Fruit fly (Drosophila melanogaster): ENCODE data around the gene GstD6.
A peak's percentile ranks its signal among the peaks of the same experiment; 100 is the strongest.

The GstD6 gene

DNA sequence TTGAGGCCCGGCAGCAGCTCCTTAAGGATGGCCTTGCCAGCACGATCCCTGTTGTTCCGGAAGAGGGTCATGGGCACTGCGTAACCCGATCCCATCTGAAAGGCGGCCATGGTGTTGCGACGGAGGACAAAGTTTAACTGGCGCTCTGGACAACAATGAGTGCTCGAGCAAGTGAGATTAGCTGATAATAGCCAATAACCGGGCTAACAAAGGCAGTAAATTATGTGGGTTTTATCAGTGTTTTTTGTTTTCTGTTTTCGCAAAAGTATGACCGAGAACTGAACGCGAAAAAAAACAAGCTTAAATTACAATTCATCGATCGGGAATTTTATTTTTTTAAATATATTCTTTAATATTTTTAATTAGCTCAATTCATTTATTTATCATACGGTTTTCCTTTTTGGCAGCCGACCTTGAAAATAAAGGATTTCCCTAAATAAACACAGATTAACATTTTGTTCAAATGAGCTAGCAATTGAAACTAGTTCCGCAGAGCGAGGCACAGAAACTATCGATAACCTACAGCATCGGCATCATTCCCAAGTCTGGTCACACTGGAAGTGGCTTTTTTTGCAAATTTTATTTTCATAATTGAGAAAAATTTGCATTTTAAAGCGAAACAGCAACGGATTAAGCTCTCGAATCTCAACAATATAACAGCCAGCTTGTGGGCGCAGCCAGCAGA lies 36.5 kb downstream of the GstD6 start, which contains the start of the genes Dip-C and pps (continued):
- TF ChIP-seq pum (GFP tag; optimal IDR thresholded peaks at IDR 0.05) (no peak), zen (tag; optimal IDR thresholded peaks at IDR 0.05) (peak; percentile 20), CG2889 (GFP tag; IDR thresholded peaks at IDR 0.05) (no peak), Med (GFP tag) (peak; percentile 44), CG12104 (GFP tag; optimal IDR thresholded peaks at IDR 0.05) (peak; percentile 12), BEAF-32 (GFP tag; optimal IDR thresholded peaks at IDR 0.05) (peak; percentile 82), CG14860 (GFP tag; IDR thresholded peaks at IDR 0.05; ENCODE audit: partially characterized antibody) (peak; percentile 35; the same call in 1 of the 3 replicates), CG12659 (GFP tag; optimal IDR thresholded peaks at IDR 0.05) (peak; percentile 63), slp2 (GFP tag; optimal IDR thresholded peaks at IDR 0.05) (no peak), nmo (GFP tag; optimal IDR thresholded peaks at IDR 0.05) (peak; percentile 40), D (optimal IDR thresholded peaks at IDR 0.05) (no peak), D (GFP tag; optimal IDR thresholded peaks at IDR 0.05) (no peak), CG8924 (tag; optimal IDR thresholded peaks at IDR 0.05) (peak; percentile 37), Scr (GFP tag; IDR thresholded peaks at IDR 0.05; ENCODE audit: partially characterized antibody) (peak; percentile 76), HmgZ (tag; optimal IDR thresholded peaks at IDR 0.05) (peak; percentile 12), CG13624 (GFP tag; optimal IDR thresholded peaks at IDR 0.05) (no peak), Abd-B (GFP tag; optimal IDR thresholded peaks at IDR 0.05) (no peak), pzg (GFP tag; optimal IDR thresholded peaks at IDR 0.05) (peak; percentile 69), CG13296 (GFP tag; optimal IDR thresholded peaks at IDR 0.05) (no peak), fd3F (GFP tag; optimal IDR thresholded peaks at IDR 0.05) (no peak), CG16813 (GFP tag; IDR thresholded peaks at IDR 0.05; ENCODE audit: partially characterized antibody) (peak; percentile 70), CG30020 (tag; optimal IDR thresholded peaks at IDR 0.05) (peak; percentile 27), sisA (GFP tag; IDR thresholded peaks at IDR 0.05) (no peak), exex (tag; optimal IDR thresholded peaks at IDR 0.05) (peak; percentile 59), pan (optimal IDR thresholded peaks at IDR 0.05) (no peak), pan (GFP tag; optimal IDR thresholded peaks at IDR 0.05 in 1 of 2, IDR thresholded peaks at IDR 0.05 in 1 of 2) (peak in 1 of 2 experiments; percentile 9), knrl (GFP tag; IDR thresholded peaks at IDR 0.05; ENCODE audit: partially characterized antibody) (peak; percentile 76), insv (GFP tag; optimal IDR thresholded peaks at IDR 0.05) (peak in 1 of 2 experiments; percentile 22), vnd (GFP tag; IDR thresholded peaks at IDR 0.05; ENCODE audit: partially characterized antibody) (peak; percentile 58; the same call in 2 of the 3 replicates), her (GFP tag; optimal IDR thresholded peaks at IDR 0.05) (no peak), cg (GFP tag; optimal IDR thresholded peaks at IDR 0.05) (no peak), inv (GFP tag; IDR thresholded peaks at IDR 0.05; ENCODE audit: partially characterized antibody) (peak; percentile 65), Dref (GFP tag; IDR thresholded peaks at IDR 0.05) (peak; percentile 75), CG18599 (GFP tag; optimal IDR thresholded peaks at IDR 0.05) (no peak), CG9609 (GFP tag; optimal IDR thresholded peaks at IDR 0.05) (no peak), MBD-R2 (GFP tag; IDR thresholded peaks at IDR 0.05) (peak; percentile 84), hbn (GFP tag; IDR thresholded peaks at IDR 0.05; ENCODE audit: partially characterized antibody) (peak; percentile 73), Opbp (GFP tag; IDR thresholded peaks at IDR 0.05; ENCODE audit: partially characterized antibody) (peak; percentile 70), CG7963 (GFP tag; IDR thresholded peaks at IDR 0.05; ENCODE audit: partially characterized antibody) (peak; percentile 39; the same call in 1 of the 3 replicates), hb (GFP tag; IDR thresholded peaks at IDR 0.05; ENCODE audit: partially characterized antibody) (peak; percentile 40; the same call in 1 of the 3 replicates), CG17829 (tag; optimal IDR thresholded peaks at IDR 0.05) (peak; percentile 56), nom (GFP tag; optimal IDR thresholded peaks at IDR 0.05) (peak; percentile 43), Fer3 (tag; optimal IDR thresholded peaks at IDR 0.05) (no peak), ro (GFP tag; IDR thresholded peaks at IDR 0.05) (no peak), cad (GFP tag; optimal IDR thresholded peaks at IDR 0.05) (no peak), Rfx (GFP tag; IDR thresholded peaks at IDR 0.05) (0 out of 2 replicates have a peak, but pooled peaks have one; percentile 12), Gsc (GFP tag; IDR thresholded peaks at IDR 0.05) (no peak), wek (GFP tag; optimal IDR thresholded peaks at IDR 0.05) (peak; percentile 13)
